In the genomic region with DNA sequence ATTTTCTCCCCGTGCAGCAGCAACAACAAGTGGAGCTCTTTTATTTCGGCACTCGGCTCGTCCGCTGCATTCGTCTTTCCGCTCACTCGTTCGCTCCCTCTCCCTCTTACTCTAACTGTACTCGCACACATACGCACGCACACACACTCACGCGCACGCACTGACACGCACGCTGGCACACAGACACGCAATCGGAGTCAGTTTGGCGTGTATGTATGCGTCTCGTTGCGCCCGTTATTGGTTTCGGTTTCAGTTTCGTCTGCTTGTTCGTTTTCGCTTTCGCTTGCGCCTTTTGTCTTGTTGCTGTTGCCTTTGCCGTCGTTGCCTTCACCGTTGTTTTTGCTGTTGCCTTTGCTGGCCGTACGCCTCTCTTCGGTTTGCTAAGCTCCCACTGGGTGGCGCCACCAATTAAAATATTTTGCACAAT, we compare ENCODE assay signal across 1 fruit fly cellular context.
TF ChIP-seq lines count a peak whose summit lies in the region.

No protein-coding gene starts in this region.

TF ChIP-seq in whole organism, embryonic, 481 proteins besides CTCF, POLR2A, EP300 and RAD21 (continued from another document and continues in another):
- TF ChIP-seq Hsf (GFP tag; optimal IDR thresholded peaks at IDR 0.05; lab: Kevin White, UChicago) (no peak), CG33557 (GFP tag; optimal IDR thresholded peaks at IDR 0.05; lab: Kevin White, UChicago) (no peak), fd3F (GFP tag; optimal IDR thresholded peaks at IDR 0.05; lab: Kevin White, UChicago) (no peak), CG7372 (GFP tag; IDR thresholded peaks at IDR 0.05; lab: Robert Waterston, UW) (no peak), fd96Cb (tag; optimal IDR thresholded peaks at IDR 0.05; lab: Kevin White, UChicago) (no peak), Drgx (GFP tag; IDR thresholded peaks at IDR 0.05; lab: Robert Waterston, UW) (no peak), eve (GFP tag; optimal IDR thresholded peaks at IDR 0.05; lab: Kevin White, UChicago) (no peak), CG1024 (GFP tag; IDR thresholded peaks at IDR 0.05; lab: Robert Waterston, UW) (no peak), CG30020 (tag; optimal IDR thresholded peaks at IDR 0.05; lab: Kevin White, UChicago) (no peak), CG15601 (tag; optimal IDR thresholded peaks at IDR 0.05; lab: Kevin White, UChicago) (no peak), BtbVII (GFP tag; optimal IDR thresholded peaks at IDR 0.05; lab: Kevin White, UChicago) (no peak), CG4730 (GFP tag; IDR thresholded peaks at IDR 0.05; lab: Robert Waterston, UW) (no peak), CG10462 (GFP tag; optimal IDR thresholded peaks at IDR 0.05; lab: Kevin White, UChicago) (no peak), Antp (GFP tag; optimal IDR thresholded peaks at IDR 0.05; lab: Kevin White, UChicago) (no peak), Gug (GFP tag; IDR thresholded peaks at IDR 0.05; lab: Robert Waterston, UW) (no peak), Doc3 (GFP tag; IDR thresholded peaks at IDR 0.05; lab: Robert Waterston, UW; ENCODE audit: partially characterized antibody) (no peak), luna (GFP tag; optimal IDR thresholded peaks at IDR 0.05; lab: Kevin White, UChicago) (no peak), CG31441 (GFP tag; IDR thresholded peaks at IDR 0.05; lab: Robert Waterston, UW) (no peak), CG5245 (GFP tag; optimal IDR thresholded peaks at IDR 0.05; lab: Kevin White, UChicago) (no peak), HLHmδ (GFP tag; optimal IDR thresholded peaks at IDR 0.05; lab: Kevin White, UChicago) (peak; percentile 3), lab (GFP tag; optimal IDR thresholded peaks at IDR 0.05; lab: Kevin White, UChicago) (peak; percentile 24), gem (tag; optimal IDR thresholded peaks at IDR 0.05; lab: Kevin White, UChicago) (no peak), gcm (GFP tag; optimal IDR thresholded peaks at IDR 0.05; lab: Kevin White, UChicago) (no peak), Sry-δ (GFP tag; optimal IDR thresholded peaks at IDR 0.05; lab: Kevin White, UChicago) (no peak), ro (GFP tag; IDR thresholded peaks at IDR 0.05; lab: Robert Waterston, UW) (no peak), tll (GFP tag; optimal IDR thresholded peaks at IDR 0.05; lab: Kevin White, UChicago) (no peak), CG17829 (tag; optimal IDR thresholded peaks at IDR 0.05; lab: Kevin White, UChicago) (no peak), vvl (GFP tag; IDR thresholded peaks at IDR 0.05; lab: Robert Waterston, UW) (0 out of 2 replicates have a peak, but pooled peaks have one; percentile 9), sc (optimal IDR thresholded peaks at IDR 0.05; lab: Kevin White, UChicago) (no peak), sc (GFP tag; optimal IDR thresholded peaks at IDR 0.05; lab: Kevin White, UChicago) (no peak), CG8290 (GFP tag; optimal IDR thresholded peaks at IDR 0.05; lab: Kevin White, UChicago) (no peak), CG8290 (tag; optimal IDR thresholded peaks at IDR 0.05; lab: Kevin White, UChicago) (peak in 1 of 2 experiments; percentile 46), CG8281 (tag; optimal IDR thresholded peaks at IDR 0.05; lab: Kevin White, UChicago) (no peak), Kr (GFP tag; optimal IDR thresholded peaks at IDR 0.05; lab: Kevin White, UChicago) (no peak), onecut (GFP tag; IDR thresholded peaks at IDR 0.05; lab: Robert Waterston, UW) (no peak), CG13624 (GFP tag; optimal IDR thresholded peaks at IDR 0.05; lab: Kevin White, UChicago) (no peak), nerfin-1 (tag; optimal IDR thresholded peaks at IDR 0.05; lab: Kevin White, UChicago) (no peak), seq (GFP tag; IDR thresholded peaks at IDR 0.05; lab: Robert Waterston, UW) (no peak), ci (GFP tag; IDR thresholded peaks at IDR 0.05; lab: Robert Waterston, UW) (no peak; the same call in 2 of the 3 replicates), CG8765 (GFP tag; IDR thresholded peaks at IDR 0.05; lab: Robert Waterston, UW) (no peak), CG11247 (GFP tag; IDR thresholded peaks at IDR 0.05; lab: Robert Waterston, UW) (no peak), Atf6 (GFP tag; IDR thresholded peaks at IDR 0.05; lab: Robert Waterston, UW) (no peak), CG15696 (tag; optimal IDR thresholded peaks at IDR 0.05; lab: Kevin White, UChicago) (no peak), CG17802 (tag; optimal IDR thresholded peaks at IDR 0.05; lab: Kevin White, UChicago) (no peak), MTF-1 (GFP tag; optimal IDR thresholded peaks at IDR 0.05; lab: Kevin White, UChicago; ENCODE audit: borderline replicate concordance) (no peak), tin (GFP tag; optimal IDR thresholded peaks at IDR 0.05; lab: Kevin White, UChicago) (no peak), Awh (GFP tag; IDR thresholded peaks at IDR 0.05; lab: Robert Waterston, UW) (no peak), CG13894 (tag; optimal IDR thresholded peaks at IDR 0.05; lab: Kevin White, UChicago) (peak; percentile 5), zf30C (GFP tag; optimal IDR thresholded peaks at IDR 0.05; lab: Kevin White, UChicago) (peak; percentile 8), CG2875 (GFP tag; optimal IDR thresholded peaks at IDR 0.05; lab: Kevin White, UChicago) (no peak), CG17328 (GFP tag; IDR thresholded peaks at IDR 0.05; lab: Robert Waterston, UW) (no peak), zfh1 (GFP tag; IDR thresholded peaks at IDR 0.05; lab: Robert Waterston, UW) (no peak), Ets65A (GFP tag; lab: Kevin White, UChicago) (peak; percentile 90), CoRest (tag; optimal IDR thresholded peaks at IDR 0.05; lab: Kevin White, UChicago) (peak; percentile 39), crc (GFP tag; optimal IDR thresholded peaks at IDR 0.05; lab: Kevin White, UChicago) (no peak), CG3838 (GFP tag; optimal IDR thresholded peaks at IDR 0.05; lab: Kevin White, UChicago) (no peak), grn (GFP tag; optimal IDR thresholded peaks at IDR 0.05; lab: Kevin White, UChicago) (no peak), Lhr (GFP tag; optimal IDR thresholded peaks at IDR 0.05; lab: Kevin White, UChicago) (no peak), toy (GFP tag; IDR thresholded peaks at IDR 0.05; lab: Robert Waterston, UW) (no peak), CG9817 (tag; optimal IDR thresholded peaks at IDR 0.05; lab: Kevin White, UChicago) (no peak), CG7963 (GFP tag; IDR thresholded peaks at IDR 0.05; lab: Robert Waterston, UW; ENCODE audit: partially characterized antibody) (no peak), kah (GFP tag; optimal IDR thresholded peaks at IDR 0.05; lab: Kevin White, UChicago) (no peak), chm (GFP tag; IDR thresholded peaks at IDR 0.05; lab: Robert Waterston, UW) (0 out of 2 replicates have a peak, but pooled peaks have one; percentile 20), nau (GFP tag; optimal IDR thresholded peaks at IDR 0.05; lab: Kevin White, UChicago) (no peak), ac (GFP tag; optimal IDR thresholded peaks at IDR 0.05; lab: Kevin White, UChicago) (no peak), ttk (GFP tag; IDR thresholded peaks at IDR 0.05; lab: Robert Waterston, UW) (no peak), maf-S (GFP tag; optimal IDR thresholded peaks at IDR 0.05; lab: Kevin White, UChicago) (no peak), Mrtf (GFP tag; IDR thresholded peaks at IDR 0.05; lab: Robert Waterston, UW) (no peak), bsh (GFP tag; optimal IDR thresholded peaks at IDR 0.05; lab: Kevin White, UChicago) (no peak), CG17568 (GFP tag; optimal IDR thresholded peaks at IDR 0.05; lab: Kevin White, UChicago) (no peak), dpn (GFP tag; optimal IDR thresholded peaks at IDR 0.05; lab: Kevin White, UChicago) (no peak), cwo (GFP tag; optimal IDR thresholded peaks at IDR 0.05; lab: Kevin White, UChicago) (no peak), br (optimal IDR thresholded peaks at IDR 0.05; lab: Kevin White, UChicago) (no peak), klu (GFP tag; IDR thresholded peaks at IDR 0.05; lab: Robert Waterston, UW) (no peak), CG13287 (GFP tag; IDR thresholded peaks at IDR 0.05; lab: Robert Waterston, UW; ENCODE audit: partially characterized antibody) (no peak), CG2678 (tag; optimal IDR thresholded peaks at IDR 0.05; lab: Kevin White, UChicago) (no peak), Ravus (GFP tag; IDR thresholded peaks at IDR 0.05; lab: Robert Waterston, UW) (no peak), eyg (GFP tag; optimal IDR thresholded peaks at IDR 0.05; lab: Kevin White, UChicago) (no peak), vnd (GFP tag; IDR thresholded peaks at IDR 0.05; lab: Robert Waterston, UW; ENCODE audit: partially characterized antibody) (no peak), CG12769 (tag; optimal IDR thresholded peaks at IDR 0.05; lab: Kevin White, UChicago) (no peak), Trl (optimal IDR thresholded peaks at IDR 0.05; lab: Kevin White, UChicago) (peak; percentile 9 to 44), Trl (GFP tag; optimal IDR thresholded peaks at IDR 0.05; lab: Kevin White, UChicago) (no peak), Blimp-1 (GFP tag; optimal IDR thresholded peaks at IDR 0.05; lab: Kevin White, UChicago) (peak; percentile 98), btn (GFP tag; optimal IDR thresholded peaks at IDR 0.05; lab: Kevin White, UChicago) (no peak), CG8944 (GFP tag; optimal IDR thresholded peaks at IDR 0.05; lab: Kevin White, UChicago) (no peak), ash1 (GFP tag; optimal IDR thresholded peaks at IDR 0.05; lab: Kevin White, UChicago) (no peak), CG17361 (GFP tag; IDR thresholded peaks at IDR 0.05; lab: Robert Waterston, UW) (no peak), ab (GFP tag; optimal IDR thresholded peaks at IDR 0.05; lab: Kevin White, UChicago) (no peak), chif (GFP tag; optimal IDR thresholded peaks at IDR 0.05; lab: Kevin White, UChicago) (no peak), CG10366 (GFP tag; IDR thresholded peaks at IDR 0.05; lab: Robert Waterston, UW) (no peak), CG7357 (GFP tag; IDR thresholded peaks at IDR 0.05; lab: Robert Waterston, UW) (no peak), inv (GFP tag; IDR thresholded peaks at IDR 0.05; lab: Robert Waterston, UW; ENCODE audit: partially characterized antibody) (no peak), wek (GFP tag; optimal IDR thresholded peaks at IDR 0.05; lab: Kevin White, UChicago) (no peak), CG34422 (GFP tag; IDR thresholded peaks at IDR 0.05; lab: Robert Waterston, UW) (no peak), CG10654 (GFP tag; optimal IDR thresholded peaks at IDR 0.05; lab: Kevin White, UChicago) (no peak), CG6689 (GFP tag; IDR thresholded peaks at IDR 0.05; lab: Robert Waterston, UW) (no peak), CG3281 (GFP tag; optimal IDR thresholded peaks at IDR 0.05; lab: Kevin White, UChicago) (no peak), CG12219 (GFP tag; optimal IDR thresholded peaks at IDR 0.05; lab: Kevin White, UChicago) (no peak), CG12942 (GFP tag; optimal IDR thresholded peaks at IDR 0.05; lab: Kevin White, UChicago) (no peak), CG15514 (GFP tag; optimal IDR thresholded peaks at IDR 0.05; lab: Kevin White, UChicago) (no peak), CG4328 (GFP tag; optimal IDR thresholded peaks at IDR 0.05; lab: Kevin White, UChicago) (no peak), amos (GFP tag; IDR thresholded peaks at IDR 0.05; lab: Robert Waterston, UW; ENCODE audit: partially characterized antibody) (no peak), CG15269 (tag; optimal IDR thresholded peaks at IDR 0.05; lab: Kevin White, UChicago) (no peak), Aef1 (GFP tag; IDR thresholded peaks at IDR 0.05; lab: Robert Waterston, UW) (0 out of 3 replicates have a peak, but pooled peaks have one; percentile 13), CG18619 (GFP tag; optimal IDR thresholded peaks at IDR 0.05; lab: Kevin White, UChicago) (no peak), CG14860 (GFP tag; IDR thresholded peaks at IDR 0.05; lab: Robert Waterston, UW; ENCODE audit: partially characterized antibody) (no peak), YL-1 (GFP tag; optimal IDR thresholded peaks at IDR 0.05; lab: Kevin White, UChicago) (no peak), Sox100B (GFP tag; optimal IDR thresholded peaks at IDR 0.05; lab: Kevin White, UChicago) (no peak), dmrt11E (tag; optimal IDR thresholded peaks at IDR 0.05; lab: Kevin White, UChicago) (no peak), CG10431 (GFP tag; optimal IDR thresholded peaks at IDR 0.05; lab: Kevin White, UChicago) (no peak), esg (GFP tag; conservative IDR thresholded peaks at IDR 0.05; lab: Robert Waterston, UW) (no peak), CG12236 (GFP tag; optimal IDR thresholded peaks at IDR 0.05; lab: Kevin White, UChicago) (no peak), Asciz (GFP tag; optimal IDR thresholded peaks at IDR 0.05; lab: Kevin White, UChicago) (no peak), gcm2 (GFP tag; optimal IDR thresholded peaks at IDR 0.05; lab: Kevin White, UChicago) (no peak), CG10321 (GFP tag; IDR thresholded peaks at IDR 0.05; lab: Robert Waterston, UW) (no peak), CG10959 (GFP tag; IDR thresholded peaks at IDR 0.05; lab: Robert Waterston, UW) (no peak), psq (GFP tag; optimal IDR thresholded peaks at IDR 0.05; lab: Kevin White, UChicago) (no peak), MBD-R2 (GFP tag; IDR thresholded peaks at IDR 0.05; lab: Robert Waterston, UW) (no peak), Oaz (GFP tag; IDR thresholded peaks at IDR 0.05; lab: Robert Waterston, UW) (no peak), CG10565 (GFP tag; optimal IDR thresholded peaks at IDR 0.05; lab: Kevin White, UChicago) (no peak), CG30431 (GFP tag; optimal IDR thresholded peaks at IDR 0.05; lab: Kevin White, UChicago) (no peak), tgo (GFP tag; IDR thresholded peaks at IDR 0.05; lab: Robert Waterston, UW) (0 out of 3 replicates have a peak, but pooled peaks have one; percentile 6), fd64A (GFP tag; optimal IDR thresholded peaks at IDR 0.05; lab: Kevin White, UChicago) (no peak), CG11695 (GFP tag; IDR thresholded peaks at IDR 0.05; lab: Robert Waterston, UW) (no peak), CG18476 (GFP tag; optimal IDR thresholded peaks at IDR 0.05; lab: Kevin White, UChicago) (no peak), Scr (GFP tag; IDR thresholded peaks at IDR 0.05; lab: Robert Waterston, UW; ENCODE audit: partially characterized antibody) (no peak), CG18262 (tag; optimal IDR thresholded peaks at IDR 0.05; lab: Kevin White, UChicago) (peak; percentile 1), Pdp1 (GFP tag; optimal IDR thresholded peaks at IDR 0.05; lab: Kevin White, UChicago) (peak in 1 of 2 experiments; percentile 27), Bgb (GFP tag; IDR thresholded peaks at IDR 0.05; lab: Robert Waterston, UW; ENCODE audit: partially characterized antibody) (no peak), CG15011 (GFP tag; optimal IDR thresholded peaks at IDR 0.05; lab: Kevin White, UChicago) (no peak), z (GFP tag; IDR thresholded peaks at IDR 0.05; lab: Robert Waterston, UW) (peak; percentile 88), CG14050 (GFP tag; IDR thresholded peaks at IDR 0.05; lab: Robert Waterston, UW) (no peak), cg (GFP tag; optimal IDR thresholded peaks at IDR 0.05; lab: Kevin White, UChicago) (peak; percentile 90)
